Fruit fly (Drosophila melanogaster) whole organism, embryonic: ENCODE data around the gene CG43245.

ENCODE experiments used
- CG10462 ChIP-seq: fragments of 200-800 bp; sonication (Bioruptor generic); optimal IDR thresholded peaks from 2 replicates; lab custom pipeline; 2016; ENCODE audit warnings: missing biosample characterization, missing genetic modification characterization
- CG11723 ChIP-seq: fragments of 200-800 bp; sonication (Bioruptor generic); optimal IDR thresholded peaks from 2 replicates; lab custom pipeline; 2017; ENCODE audit warnings: missing biosample characterization, mild to moderate bottlenecking, missing genetic modification characterization
- CG12104 ChIP-seq: fragments of 200-800 bp; sonication (Bioruptor generic); optimal IDR thresholded peaks from 3 replicates; lab custom pipeline; 2016; ENCODE audit warnings: missing biosample characterization, missing genetic modification characterization
- CG12299 ChIP-seq: fragments of 200-800 bp; sonication (Bioruptor generic); optimal IDR thresholded peaks from 2 replicates; lab custom pipeline; 2018; ENCODE audit warnings: missing biosample characterization, mild to moderate bottlenecking, missing genetic modification characterization
- CG12942 ChIP-seq: fragments of 200-800 bp; sonication (Bioruptor generic); optimal IDR thresholded peaks from 3 replicates; lab custom pipeline; 2016; ENCODE audit warnings: missing biosample characterization, missing genetic modification characterization
- CG14050 ChIP-seq: fragments of 200-800 bp; sonication (Bioruptor generic); IDR thresholded peaks from 3 replicates; pipeline ENCODE4 v1.3.6; 2022; ENCODE audit warnings: missing biosample characterization, missing genetic modification characterization
- CG14965 ChIP-seq: fragments of 200-800 bp; sonication (Bioruptor generic); optimal IDR thresholded peaks from 2 replicates; lab custom pipeline; 2016; ENCODE audit warnings: missing biosample characterization, missing genetic modification characterization, borderline replicate concordance
- CG15601 ChIP-seq: fragments of 200-800 bp; sonication (Bioruptor generic); optimal IDR thresholded peaks from 3 replicates; lab custom pipeline; 2019; ENCODE audit warnings: missing biosample characterization, mild to moderate bottlenecking, missing genetic modification characterization, moderate library complexity
- CG1647 ChIP-seq: fragments of 200-800 bp; sonication (Bioruptor generic); optimal IDR thresholded peaks from 3 replicates; lab custom pipeline; 2016; ENCODE audit warnings: missing biosample characterization, missing genetic modification characterization
- CG4282 ChIP-seq: fragments of 200-800 bp; sonication (Bioruptor generic); optimal IDR thresholded peaks from 2 replicates; lab custom pipeline; 2016; ENCODE audit warnings: missing biosample characterization, missing genetic modification characterization
- CG4707 ChIP-seq: fragments of 200-800 bp; sonication (Bioruptor generic); optimal IDR thresholded peaks from 2 replicates; lab custom pipeline; 2018; ENCODE audit warnings: missing biosample characterization, mild to moderate bottlenecking, missing genetic modification characterization, moderate library complexity
- CG6791 ChIP-seq: fragments of 200-800 bp; sonication (Bioruptor generic); IDR thresholded peaks from 3 replicates; pipeline ENCODE4 v1.3.6; 2022; ENCODE audit warnings: missing biosample characterization, missing genetic modification characterization; ENCODE audit not compliant: partially characterized antibody
- CG7928 ChIP-seq: fragments of 200-800 bp; sonication (Bioruptor generic); optimal IDR thresholded peaks from 2 replicates; lab custom pipeline; 2017; ENCODE audit warnings: missing biosample characterization, mild to moderate bottlenecking, missing genetic modification characterization
- CG8944 ChIP-seq: fragments of 200-800 bp; sonication (Bioruptor generic); optimal IDR thresholded peaks from 3 replicates; lab custom pipeline; 2016; ENCODE audit warnings: missing biosample characterization, missing genetic modification characterization
- CG9797 ChIP-seq: fragments of 200-800 bp; sonication (Bioruptor generic); optimal IDR thresholded peaks from 3 replicates; lab custom pipeline; 2018; ENCODE audit warnings: missing biosample characterization, mild to moderate bottlenecking, missing genetic modification characterization
- CG9876 ChIP-seq: fragments of 200-800 bp; sonication (Bioruptor generic); optimal IDR thresholded peaks from 2 replicates; lab custom pipeline; 2016; ENCODE audit warnings: missing biosample characterization, missing genetic modification characterization
- CTCF ChIP-seq: fragments of 200-800 bp; sonication (Bioruptor generic); optimal IDR thresholded peaks from 2 replicates; lab custom pipeline; 2017; ENCODE audit warnings: missing biosample characterization, mild to moderate bottlenecking, missing genetic modification characterization, moderate library complexity
- D19B ChIP-seq: fragments of 200-800 bp; sonication (Bioruptor generic); optimal IDR thresholded peaks from 2 replicates; lab custom pipeline; 2017; ENCODE audit warnings: missing biosample characterization, mild to moderate bottlenecking, missing genetic modification characterization
- Dref ChIP-seq: fragments of 200-800 bp; sonication (Bioruptor generic); IDR thresholded peaks from 2 replicates; pipeline ENCODE4 v1.3.6; 2022; ENCODE audit warnings: missing biosample characterization, missing genetic modification characterization
- E2f2 ChIP-seq: fragments of 200-800 bp; sonication (Bioruptor generic); IDR thresholded peaks from 2 replicates; pipeline ENCODE4 v1.3.6; 2022; ENCODE audit warnings: missing biosample characterization, missing genetic modification characterization
- Fer3 ChIP-seq: fragments of 200-800 bp; sonication (Bioruptor generic); optimal IDR thresholded peaks from 2 replicates; lab custom pipeline; 2018; ENCODE audit warnings: missing biosample characterization, mild to moderate bottlenecking, missing genetic modification characterization, moderate library complexity
- Gug ChIP-seq: fragments of 200-800 bp; sonication (Bioruptor generic); IDR thresholded peaks from 4 replicates; pipeline ENCODE4 v1.3.6; 2022; ENCODE audit warnings: missing biosample characterization, missing genetic modification characterization
- HLH3B ChIP-seq: fragments of 200-800 bp; sonication (Bioruptor generic); IDR thresholded peaks from 2 replicates; pipeline ENCODE4 v1.3.6; 2022; ENCODE audit warnings: missing biosample characterization, missing genetic modification characterization
- Hmr ChIP-seq: fragments of 200-800 bp; sonication (Bioruptor generic); optimal IDR thresholded peaks from 3 replicates; lab custom pipeline; 2017; ENCODE audit warnings: mild to moderate bottlenecking, missing biosample characterization, missing genetic modification reagents, missing genetic modification characterization
- Neu2 ChIP-seq: fragments of 200-800 bp; sonication (Bioruptor generic); optimal IDR thresholded peaks from 3 replicates; lab custom pipeline; 2016; ENCODE audit warnings: missing biosample characterization, missing genetic modification characterization, borderline replicate concordance
- Ptx1 ChIP-seq: fragments of 200-800 bp; sonication (Bioruptor generic); IDR thresholded peaks from 2 replicates; pipeline ENCODE4 v1.3.6; 2022; ENCODE audit warnings: missing biosample characterization, missing genetic modification characterization
- Spps ChIP-seq: fragments of 200-800 bp; sonication (Bioruptor generic); optimal IDR thresholded peaks from 2 replicates; lab custom pipeline; 2018; ENCODE audit warnings: missing biosample characterization, mild to moderate bottlenecking, missing genetic modification characterization
- Taf1 ChIP-seq: fragments of 200-800 bp; sonication (Bioruptor generic); IDR thresholded peaks from 2 replicates; pipeline ENCODE4 v1.3.6; 2022; ENCODE audit warnings: missing biosample characterization, missing genetic modification characterization
- Xbp1 ChIP-seq: fragments of 200-800 bp; sonication (Bioruptor generic); optimal IDR thresholded peaks from 3 replicates; lab custom pipeline; 2016; ENCODE audit warnings: missing biosample characterization, mild to moderate bottlenecking, missing genetic modification characterization
- ara ChIP-seq: fragments of 200-800 bp; sonication (Bioruptor generic); IDR thresholded peaks from 2 replicates; pipeline ENCODE4 v1.3.6; 2022; ENCODE audit warnings: missing biosample characterization, missing genetic modification characterization
- ase ChIP-seq: fragments of 200-800 bp; sonication (Bioruptor generic); IDR thresholded peaks from 3 replicates; pipeline ENCODE4 v1.3.6; 2022; ENCODE audit warnings: missing biosample characterization, missing genetic modification characterization
- ash1 ChIP-seq: fragments of 200-800 bp; sonication (Bioruptor generic); optimal IDR thresholded peaks from 2 replicates; lab custom pipeline; 2018; ENCODE audit warnings: missing biosample characterization, mild to moderate bottlenecking, missing genetic modification characterization
- ato ChIP-seq: fragments of 200-800 bp; sonication (Bioruptor generic); IDR thresholded peaks from 2 replicates; pipeline ENCODE4 v1.3.6; 2022; ENCODE audit warnings: missing biosample characterization, missing genetic modification characterization; ENCODE audit not compliant: partially characterized antibody
- br ChIP-seq: fragments of >200 bp; optimal IDR thresholded peaks from 2 replicates; lab custom pipeline; 2017
- cato ChIP-seq: fragments of 200-800 bp; sonication (Bioruptor generic); optimal IDR thresholded peaks from 2 replicates; lab custom pipeline; 2016; ENCODE audit warnings: missing biosample characterization, missing genetic modification characterization, borderline replicate concordance
- caup ChIP-seq: fragments of 200-800 bp; sonication (Bioruptor generic); optimal IDR thresholded peaks from 3 replicates; lab custom pipeline; 2017; ENCODE audit warnings: missing biosample characterization, mild to moderate bottlenecking, missing genetic modification characterization, moderate library complexity; ENCODE audit not compliant: severe bottlenecking
- ci ChIP-seq: fragments of 200-800 bp; sonication (Bioruptor generic); IDR thresholded peaks from 3 replicates; pipeline ENCODE4 v1.3.6; 2022; ENCODE audit warnings: missing biosample characterization, missing genetic modification characterization
- ewg ChIP-seq: fragments of 200-800 bp; sonication (Bioruptor generic); optimal IDR thresholded peaks from 3 replicates; lab custom pipeline; 2017; ENCODE audit warnings: mild to moderate bottlenecking, missing biosample characterization, missing genetic modification reagents, missing genetic modification characterization
- hbn ChIP-seq: fragments of 200-800 bp; sonication (Bioruptor generic); IDR thresholded peaks from 2 replicates; pipeline ENCODE4 v1.3.6; 2022; ENCODE audit warnings: missing biosample characterization, missing genetic modification characterization; ENCODE audit not compliant: partially characterized antibody
- her ChIP-seq: fragments of 200-800 bp; sonication (Bioruptor generic); optimal IDR thresholded peaks from 2 replicates; lab custom pipeline; 2016; ENCODE audit warnings: missing biosample characterization, missing genetic modification characterization
- insv ChIP-seq, 2 experiments: fragments of 200-800 bp; sonication (Bioruptor generic); optimal IDR thresholded peaks; 3 replicates each; lab custom pipeline; 2016 to 2018; ENCODE audit warnings: missing biosample characterization in 2 of 2, missing genetic modification characterization in 2 of 2
- lab ChIP-seq: fragments of 200-800 bp; sonication (Bioruptor generic); optimal IDR thresholded peaks from 3 replicates; lab custom pipeline; 2017; ENCODE audit warnings: missing biosample characterization, missing genetic modification characterization, mild to moderate bottlenecking, moderate library complexity, missing genetic modification reagents
- lola ChIP-seq, 3 experiments: fragments of >200 bp in 2 of 3; fragments of 200-800 bp in 1 of 3; sonication (Bioruptor generic) in 1 of 3; optimal IDR thresholded peaks; 2 replicates each; lab custom pipeline; 2017 to 2019; ENCODE audit warnings: missing biosample characterization in 3 of 3, missing genetic modification characterization in 3 of 3, mild to moderate bottlenecking in 1 of 3, moderate library complexity in 1 of 3
- mam ChIP-seq: fragments of 200-800 bp; sonication (Bioruptor generic); optimal IDR thresholded peaks from 3 replicates; lab custom pipeline; 2016; ENCODE audit warnings: missing biosample characterization, missing genetic modification characterization
- nom ChIP-seq: fragments of 200-800 bp; sonication (Bioruptor generic); optimal IDR thresholded peaks from 2 replicates; lab custom pipeline; 2017; ENCODE audit warnings: missing biosample characterization, missing genetic modification characterization, mild to moderate bottlenecking, moderate library complexity, missing genetic modification reagents
- so ChIP-seq: fragments of 200-800 bp; sonication (Bioruptor generic); IDR thresholded peaks from 3 replicates; pipeline ENCODE4 v1.3.6; 2022; ENCODE audit warnings: missing biosample characterization, missing genetic modification characterization
- sr ChIP-seq: fragments of 200-800 bp; sonication (Bioruptor generic); IDR thresholded peaks from 3 replicates; pipeline ENCODE4 v1.3.6; 2022; ENCODE audit warnings: missing biosample characterization, missing genetic modification characterization
- tap ChIP-seq: fragments of 200-800 bp; optimal IDR thresholded peaks from 3 replicates; lab custom pipeline; 2019; ENCODE audit warnings: missing biosample characterization, mild to moderate bottlenecking, missing genetic modification characterization, moderate library complexity
- twi ChIP-seq: fragments of 200-800 bp; optimal IDR thresholded peaks from 2 replicates; lab custom pipeline; 2019; ENCODE audit warnings: missing biosample characterization, mild to moderate bottlenecking, missing genetic modification characterization, moderate library complexity
- vvl ChIP-seq: fragments of 200-800 bp; sonication (Bioruptor generic); IDR thresholded peaks from 2 replicates; pipeline ENCODE4 v1.3.6; 2022; ENCODE audit warnings: missing biosample characterization, missing genetic modification characterization
- zen2 ChIP-seq: fragments of 200-800 bp; sonication (Bioruptor generic); IDR thresholded peaks from 3 replicates; pipeline ENCODE4 v1.3.6; 2022; ENCODE audit warnings: missing biosample characterization, missing genetic modification characterization; ENCODE audit not compliant: partially characterized antibody

Gene CG43245

dm6 chr3L:10752588-10753057 lies 19.1 kb upstream of the CG43245 start (continued):
- peak; percentile 54 for TF ChIP-seq nom
- peak; percentile 87 for TF ChIP-seq cato (GFP tag; lab: Kevin White, UChicago)
- TF ChIP-seq CG9797 (GFP tag; lab: Kevin White, UChicago): no peak
- TF ChIP-seq CTCF (GFP tag; lab: Kevin White, UChicago): peak; percentile 55
- TF ChIP-seq E2f2 (GFP tag; lab: Robert Waterston, UW): peak; percentile 76
- TF ChIP-seq Hmr (GFP tag; lab: Kevin White, UChicago): peak; percentile 97
- TF ChIP-seq lola (GFP tag; optimal IDR thresholded peaks at IDR 0.05; lab: Kevin White, UChicago): peak in 1 of 3 experiments; percentile 88
- peak; percentile 95 for TF ChIP-seq vvl (GFP tag; lab: Robert Waterston, UW)
- peak; percentile 82; the same call in 1 of the 2 replicates for TF ChIP-seq ara (GFP tag; lab: Robert Waterston, UW)
- peak; percentile 89 for TF ChIP-seq CG11723 (GFP tag; lab: Kevin White, UChicago)
- peak; percentile 64; the same call in 1 of the 3 replicates for TF ChIP-seq ci (GFP tag; lab: Robert Waterston, UW)
- no peak for TF ChIP-seq CG14965
- TF ChIP-seq Xbp1: peak; percentile 95
- no peak for TF ChIP-seq sr
- peak; percentile 90 for TF ChIP-seq ase (GFP tag; lab: Robert Waterston, UW)
- TF ChIP-seq CG4707 (GFP tag; lab: Kevin White, UChicago): peak; percentile 66
- peak; percentile 95 for TF ChIP-seq CG12104
- no peak for TF ChIP-seq br (lab: Kevin White, UChicago)
- TF ChIP-seq insv (GFP tag; optimal IDR thresholded peaks at IDR 0.05; lab: Kevin White, UChicago): peak in 1 of 2 experiments; percentile 67
- peak; percentile 97 for TF ChIP-seq Fer3
- TF ChIP-seq her: peak; percentile 50
- peak; percentile 88 for TF ChIP-seq ewg (GFP tag; lab: Kevin White, UChicago)
- TF ChIP-seq CG12299 (tag; lab: Kevin White, UChicago): peak; percentile 93
- TF ChIP-seq D19B (GFP tag; lab: Kevin White, UChicago): peak; percentile 91
- peak; percentile 96 for TF ChIP-seq tap
- peak; percentile 96 for TF ChIP-seq CG12942 (GFP tag; lab: Kevin White, UChicago)
- TF ChIP-seq CG15601 (tag; lab: Kevin White, UChicago): peak; percentile 92
- peak; percentile 88; the same call in 2 of the 3 replicates for TF ChIP-seq CG14050 (GFP tag; lab: Robert Waterston, UW)
- TF ChIP-seq CG8944: peak; percentile 20
- TF ChIP-seq CG6791 (GFP tag; lab: Robert Waterston, UW): no peak
- peak; percentile 29 for TF ChIP-seq ash1 (GFP tag; lab: Kevin White, UChicago)
- no peak for TF ChIP-seq Dref (GFP tag; lab: Robert Waterston, UW)
- TF ChIP-seq Ptx1: peak; percentile 97
- TF ChIP-seq CG4282 (GFP tag; lab: Kevin White, UChicago): peak; percentile 32
- peak; percentile 84 for TF ChIP-seq CG10462 (GFP tag; lab: Kevin White, UChicago)
- TF ChIP-seq lab (GFP tag; lab: Kevin White, UChicago): peak; percentile 96
- TF ChIP-seq HLH3B (GFP tag; lab: Robert Waterston, UW): peak; percentile 94
- TF ChIP-seq hbn (GFP tag; lab: Robert Waterston, UW): no peak
- peak; percentile 73 for TF ChIP-seq CG1647 (GFP tag; lab: Kevin White, UChicago)
- TF ChIP-seq CG9876 (GFP tag; lab: Kevin White, UChicago): peak; percentile 48
- TF ChIP-seq caup (GFP tag; lab: Kevin White, UChicago): peak; percentile 96
- no peak for TF ChIP-seq Neu2
- TF ChIP-seq twi: peak; percentile 91
- TF ChIP-seq Spps: peak; percentile 81
- peak; percentile 72 for TF ChIP-seq Gug (GFP tag; lab: Robert Waterston, UW)
- peak; percentile 73 for TF ChIP-seq mam (GFP tag; lab: Kevin White, UChicago)
- TF ChIP-seq CG7928 (GFP tag; lab: Kevin White, UChicago): peak; percentile 70
- TF ChIP-seq zen2 (GFP tag; lab: Robert Waterston, UW): no peak
- peak; percentile 94 for TF ChIP-seq so (GFP tag; lab: Robert Waterston, UW)
- TF ChIP-seq ato (GFP tag; lab: Robert Waterston, UW): no peak
- TF ChIP-seq Taf1 (GFP tag; lab: Robert Waterston, UW): peak; percentile 86
